Fruit fly (Drosophila melanogaster) Kc167 (cell line): Measurements from ENCODE around the gene CG5386.

Experiments used
- insv ChIP-seq: fragments of >200 bp; optimal IDR thresholded peaks from 3 replicates; lab custom pipeline; 2018; ENCODE audit warnings: missing external identifiers
- psq ChIP-seq: fragments of >200 bp; optimal IDR thresholded peaks from 2 replicates; lab custom pipeline; 2017; ENCODE audit warnings: missing external identifiers
- ttk ChIP-seq: sonication (Bioruptor generic); optimal IDR thresholded peaks from 2 replicates; lab custom pipeline; 2017; ENCODE audit warnings: missing external identifiers

DNA sequence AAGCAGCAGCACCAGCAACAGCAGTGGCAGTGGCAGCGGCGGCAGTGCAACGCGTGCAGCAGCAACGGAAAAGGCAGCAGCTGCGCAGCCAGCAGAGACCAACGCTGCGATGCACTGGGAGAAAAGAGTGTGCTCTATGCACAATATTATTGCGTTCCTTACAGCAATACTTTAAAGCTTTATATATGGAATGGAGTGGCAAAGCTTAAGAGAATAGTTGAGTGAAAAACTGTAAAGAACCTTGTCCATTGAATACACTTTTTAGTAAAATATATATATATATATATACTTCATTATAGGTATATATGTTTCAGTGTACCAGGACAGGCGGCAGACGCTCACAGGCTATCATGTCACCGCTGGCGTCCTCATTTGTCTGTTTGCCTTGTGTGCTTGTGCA, 17.3 kb downstream of the CG5386 start:
- TF ChIP-seq psq (lab: Kevin White, UChicago) (no peak), insv (lab: Kevin White, UChicago) (no peak), ttk (lab: Kevin White, UChicago) (no peak)
